Worm (Caenorhabditis elegans): Measurements from ENCODE around the gene inx-3.

DNA sequence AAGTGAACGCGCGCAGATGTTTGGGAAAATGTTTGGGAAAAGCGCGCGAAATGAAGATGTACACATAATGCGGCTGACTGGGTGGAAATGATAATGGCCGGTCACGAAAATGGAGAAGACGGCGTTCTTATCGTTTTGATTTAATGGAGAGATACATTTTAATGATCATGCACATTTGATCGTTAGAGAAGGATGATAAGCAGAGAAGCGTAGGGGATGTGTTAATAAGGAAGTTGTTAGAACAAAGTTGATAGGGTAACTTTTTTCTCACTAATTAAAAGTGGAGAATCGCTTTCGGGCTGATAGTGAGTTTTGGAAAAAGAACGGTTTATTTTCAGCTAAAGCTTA is 45.1 kb downstream of the inx-3 start:
- no peak for TF ChIP-seq ztf-29 (GFP tag; IDR thresholded peaks at IDR 0.05)
- TF ChIP-seq cog-1 (tag; optimal IDR thresholded peaks at IDR 0.05): no peak
- TF ChIP-seq med-1 (GFP tag; optimal IDR thresholded peaks at IDR 0.05; ENCODE audit: insufficient read depth): no peak
- TF ChIP-seq flt-1 (GFP tag; IDR thresholded peaks at IDR 0.05): no peak

All from whole organism, midembryonic.